Fruit fly (Drosophila melanogaster) Kc167 (cell line): ENCODE data around the gene ph-d.

Source experiments
- Myc ChIP-seq: fragments of >200 bp; optimal IDR thresholded peaks from 2 replicates; lab custom pipeline; 2017; ENCODE audit warnings: missing external identifiers
- h ChIP-seq: fragments of >200 bp; optimal IDR thresholded peaks from 3 replicates; lab custom pipeline; 2018; ENCODE audit warnings: missing external identifiers
- insv ChIP-seq: fragments of >200 bp; optimal IDR thresholded peaks from 3 replicates; lab custom pipeline; 2018; ENCODE audit warnings: missing external identifiers
- psq ChIP-seq: fragments of >200 bp; optimal IDR thresholded peaks from 2 replicates; lab custom pipeline; 2017; ENCODE audit warnings: missing external identifiers
- ttk ChIP-seq: sonication (Bioruptor generic); optimal IDR thresholded peaks from 2 replicates; lab custom pipeline; 2017; ENCODE audit warnings: missing external identifiers

DNA sequence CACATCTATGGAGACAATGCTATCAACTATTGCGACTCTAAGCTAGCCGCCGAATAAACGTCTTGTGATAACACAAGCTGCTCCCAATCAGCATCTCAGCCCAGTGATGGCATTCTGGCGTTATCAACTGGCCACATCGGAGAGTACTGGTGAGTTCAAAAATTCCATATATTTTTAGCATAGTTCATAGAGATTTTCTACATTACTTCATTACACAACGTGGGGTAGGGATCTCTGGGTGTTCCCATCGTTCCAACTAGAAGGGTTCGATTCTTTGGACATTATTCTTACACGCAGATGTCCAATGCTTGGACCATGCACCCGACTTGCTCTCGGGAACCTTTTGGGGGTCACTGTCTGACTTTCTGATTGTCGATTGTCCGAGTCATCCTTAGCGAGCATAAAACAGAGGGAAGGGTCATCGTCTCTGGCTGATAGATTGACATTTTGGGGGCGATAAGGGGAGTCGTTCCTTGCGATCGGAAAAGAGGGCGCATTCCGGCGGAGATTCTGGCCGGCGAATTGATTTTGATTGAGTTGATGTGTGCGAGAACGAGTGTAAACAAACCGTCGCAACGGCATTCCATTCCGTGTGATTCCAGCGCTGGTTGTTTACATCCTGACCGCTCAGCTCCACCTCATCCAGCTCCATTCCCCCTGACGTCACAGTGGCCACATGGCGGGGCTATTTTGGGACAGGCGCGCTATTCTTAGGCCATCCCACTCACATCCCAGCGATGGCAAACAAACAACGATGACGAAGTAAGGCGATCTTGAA lies 39.2 kb upstream of the ph-d start, which contains the start of the genes Cyp4d1 and CG3630:
- no peak for TF ChIP-seq h
- TF ChIP-seq ttk (lab: Kevin White, UChicago) = no peak
- TF ChIP-seq psq (lab: Kevin White, UChicago) = no peak
- no peak for TF ChIP-seq Myc (lab: Kevin White, UChicago)
- no peak for TF ChIP-seq insv (lab: Kevin White, UChicago)
